Fruit fly (Drosophila melanogaster): Measurements from ENCODE around the gene CHMP2B.

Gene CHMP2B

DNA sequence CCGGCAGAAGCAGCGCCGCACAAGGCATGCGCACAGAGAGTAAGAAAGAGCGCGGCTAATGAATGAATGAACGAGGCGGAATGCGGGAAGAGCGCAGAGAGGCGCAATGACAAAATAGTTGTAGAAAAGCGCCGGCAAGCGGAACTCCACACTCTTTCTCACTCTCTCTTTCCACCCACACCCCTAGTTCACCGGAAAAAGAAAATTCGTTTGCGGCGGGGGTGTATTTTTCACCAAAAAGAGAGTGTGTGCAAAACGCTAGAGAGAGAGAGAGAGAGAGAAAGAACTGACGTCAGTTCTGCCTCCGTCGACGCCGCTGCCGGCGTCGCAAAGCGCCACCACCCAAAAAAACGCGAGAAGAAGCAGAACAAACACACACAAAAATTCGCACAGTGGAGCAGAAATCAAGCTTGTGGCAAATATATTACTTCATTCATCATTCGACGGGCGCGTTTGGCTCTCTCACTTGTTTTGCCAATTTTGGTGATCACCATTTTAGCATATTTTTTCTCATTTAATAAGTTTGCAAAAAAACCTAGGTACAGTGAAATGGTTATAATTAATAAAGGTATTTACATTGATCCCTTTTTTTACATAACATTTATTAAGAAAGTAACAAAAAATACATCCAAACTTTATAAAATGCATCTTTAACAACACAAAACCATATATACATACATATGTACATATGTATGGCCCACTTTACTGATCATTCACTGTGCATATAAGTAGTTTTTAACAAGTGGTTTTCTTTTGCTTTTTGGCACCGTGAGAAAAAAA is 45.6 kb downstream of the CHMP2B start (continued):
- TF ChIP-seq Hr39 (GFP tag; optimal IDR thresholded peaks at IDR 0.05), result peak; percentile 49
- TF ChIP-seq CG6792 (GFP tag; optimal IDR thresholded peaks at IDR 0.05), result no peak
- TF ChIP-seq ss (GFP tag; optimal IDR thresholded peaks at IDR 0.05), result peak in 1 of 2 experiments; percentile 45
- TF ChIP-seq CG8632 (GFP tag; optimal IDR thresholded peaks at IDR 0.05), result peak; percentile 41
- TF ChIP-seq Hr38 (GFP tag; optimal IDR thresholded peaks at IDR 0.05), result no peak
- no peak for TF ChIP-seq net (GFP tag; optimal IDR thresholded peaks at IDR 0.05)
- peak; percentile 51 for TF ChIP-seq vri (GFP tag; optimal IDR thresholded peaks at IDR 0.05)
- TF ChIP-seq CG1621 (tag; optimal IDR thresholded peaks at IDR 0.05), result no peak
- peak; percentile 59 for TF ChIP-seq topi (GFP tag; optimal IDR thresholded peaks at IDR 0.05)

DNA sequence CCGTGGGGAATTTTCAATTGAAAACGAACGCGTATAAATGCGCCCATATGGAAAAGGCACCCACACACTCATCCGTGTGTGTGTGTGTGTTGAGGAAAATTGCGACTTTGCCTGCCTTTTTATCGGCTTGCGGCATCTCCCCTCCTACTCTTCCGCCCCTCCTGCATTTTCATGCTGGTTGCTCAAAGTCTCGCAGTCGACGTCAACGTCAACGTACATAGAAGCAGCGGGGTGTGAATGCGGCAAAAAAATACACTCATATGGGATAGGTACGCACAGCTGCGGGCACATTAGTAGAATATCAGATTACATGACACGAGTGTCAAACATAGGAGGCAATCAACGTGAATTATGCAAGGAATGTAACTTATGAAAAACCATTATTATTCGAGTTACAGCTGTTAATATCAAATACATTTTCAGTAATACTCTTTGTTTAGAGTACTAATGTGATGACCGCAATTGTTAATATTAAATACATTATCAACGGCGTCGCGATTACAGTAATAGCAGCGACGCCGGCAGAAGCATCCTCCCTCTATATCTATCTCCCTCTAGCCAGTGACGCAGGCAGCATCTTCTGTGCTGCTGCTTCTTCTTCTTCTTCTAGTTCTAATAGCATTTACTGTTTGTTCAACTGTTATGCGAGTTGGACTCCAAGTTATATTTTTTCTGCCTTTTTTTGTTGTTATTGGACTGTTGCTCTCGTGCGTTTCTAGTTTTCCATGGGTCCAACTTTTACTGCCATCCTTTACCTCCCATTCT is 47.6 kb downstream of the CHMP2B start:
- TF ChIP-seq salr (GFP tag; optimal IDR thresholded peaks at IDR 0.05) (peak; percentile 81 to 82), CG11294 (GFP tag; IDR thresholded peaks at IDR 0.05) (peak; percentile 90), OdsH (GFP tag; optimal IDR thresholded peaks at IDR 0.05) (peak; percentile 90), CG8119 (GFP tag; IDR thresholded peaks at IDR 0.05) (peak; percentile 95), Smox (GFP tag; optimal IDR thresholded peaks at IDR 0.05) (peak; percentile 78), Sox14 (GFP tag; optimal IDR thresholded peaks at IDR 0.05) (peak; percentile 95), CG10669 (GFP tag; optimal IDR thresholded peaks at IDR 0.05) (peak; percentile 87), Eip93F (GFP tag; optimal IDR thresholded peaks at IDR 0.05) (no peak), CG32006 (GFP tag; optimal IDR thresholded peaks at IDR 0.05) (peak; percentile 95), dsx (GFP tag; optimal IDR thresholded peaks at IDR 0.05; ENCODE audit: poor library complexity, severe bottlenecking) (peak; percentile 83), CG10631 (GFP tag; optimal IDR thresholded peaks at IDR 0.05) (peak; percentile 90), fd59A (GFP tag; optimal IDR thresholded peaks at IDR 0.05) (peak; percentile 83), CG3032 (tag; optimal IDR thresholded peaks at IDR 0.05) (peak; percentile 78), CG6854 (GFP tag; optimal IDR thresholded peaks at IDR 0.05) (peak; percentile 62), CG11762 (GFP tag; optimal IDR thresholded peaks at IDR 0.05; ENCODE audit: insufficient read depth) (peak; percentile 81), lz (GFP tag; optimal IDR thresholded peaks at IDR 0.05) (peak; percentile 85), CG7368 (GFP tag; optimal IDR thresholded peaks at IDR 0.05) (peak; percentile 85), cyc (GFP tag; optimal IDR thresholded peaks at IDR 0.05) (peak; percentile 77), Hr39 (GFP tag; optimal IDR thresholded peaks at IDR 0.05) (peak; percentile 86), CG3919 (GFP tag; optimal IDR thresholded peaks at IDR 0.05) (peak; percentile 92), pdm3 (GFP tag; optimal IDR thresholded peaks at IDR 0.05) (peak; percentile 90), esn (GFP tag; optimal IDR thresholded peaks at IDR 0.05) (peak; percentile 86), CG6163 (GFP tag; IDR thresholded peaks at IDR 0.05) (peak; percentile 94), topi (GFP tag; optimal IDR thresholded peaks at IDR 0.05) (peak; percentile 86), Ets96B (tag; optimal IDR thresholded peaks at IDR 0.05) (peak; percentile 92), CG11902 (GFP tag; optimal IDR thresholded peaks at IDR 0.05) (peak; percentile 62), Ets21C (GFP tag; optimal IDR thresholded peaks at IDR 0.05) (peak; percentile 74), CG34406 (GFP tag; optimal IDR thresholded peaks at IDR 0.05) (peak; percentile 83), dac (GFP tag; optimal IDR thresholded peaks at IDR 0.05) (peak; percentile 91), Eip75B (GFP tag; optimal IDR thresholded peaks at IDR 0.05) (peak; percentile 89), net (GFP tag; optimal IDR thresholded peaks at IDR 0.05) (peak; percentile 86), Sox15 (GFP tag; optimal IDR thresholded peaks at IDR 0.05) (peak; percentile 75), spab (GFP tag; optimal IDR thresholded peaks at IDR 0.05) (peak; percentile 84), vri (GFP tag; optimal IDR thresholded peaks at IDR 0.05) (peak; percentile 93), CG8632 (GFP tag; optimal IDR thresholded peaks at IDR 0.05) (peak; percentile 84), Hr38 (GFP tag; optimal IDR thresholded peaks at IDR 0.05) (no peak), svp (GFP tag) (peak; percentile 92), Met (GFP tag; optimal IDR thresholded peaks at IDR 0.05) (peak; percentile 85), achi (GFP tag; optimal IDR thresholded peaks at IDR 0.05) (peak; percentile 89), CG15336 (GFP tag; IDR thresholded peaks at IDR 0.05) (peak; percentile 96), CG1621 (tag; optimal IDR thresholded peaks at IDR 0.05) (peak; percentile 88), CG8319 (GFP tag; optimal IDR thresholded peaks at IDR 0.05) (peak; percentile 80), eg (GFP tag; IDR thresholded peaks at IDR 0.05) (peak; percentile 96), CG31627 (GFP tag; optimal IDR thresholded peaks at IDR 0.05) (peak; percentile 85)

Data from whole organism, prepupa.